Worm (Caenorhabditis elegans) whole organism, late embryonic: ENCODE measurements around the gene C02C6.14.

Source experiments
- F13H6.1 ChIP-seq: sonication (generic microtip); optimal IDR thresholded peaks from 2 replicates; lab custom pipeline; 2016; ENCODE audit warnings: missing genetic modification characterization, missing compliant biosample characterization
- Y22D7AL.16 ChIP-seq: sonication (generic microtip); optimal IDR thresholded peaks from 2 replicates; lab custom pipeline; 2016; ENCODE audit warnings: missing genetic modification characterization, missing compliant biosample characterization
- ceh-22 ChIP-seq: sonication (generic microtip); optimal IDR thresholded peaks from 2 replicates; lab custom pipeline; 2017; ENCODE audit warnings: missing biosample characterization, missing genetic modification characterization
- ceh-30 ChIP-seq: fragments of 150-350 bp; optimal IDR thresholded peaks from 2 replicates; lab custom pipeline; 2014; ENCODE audit warnings: missing biosample characterization, missing genetic modification characterization
- dmd-4 ChIP-seq: sonication (generic microtip); optimal IDR thresholded peaks from 2 replicates; lab custom pipeline; 2016; ENCODE audit warnings: borderline replicate concordance, missing genetic modification characterization, missing compliant biosample characterization
- lim-6 ChIP-seq: sonication (generic microtip); optimal IDR thresholded peaks from 2 replicates; lab custom pipeline; 2016; ENCODE audit warnings: missing genetic modification characterization, missing compliant biosample characterization
- mec-3 ChIP-seq: sonication (generic microtip); optimal IDR thresholded peaks from 2 replicates; lab custom pipeline; 2016; ENCODE audit warnings: borderline replicate concordance, missing genetic modification characterization, missing compliant biosample characterization
- nhr-232 ChIP-seq: sonication (generic microtip); optimal IDR thresholded peaks from 2 replicates; lab custom pipeline; 2016; ENCODE audit warnings: missing genetic modification characterization, missing compliant biosample characterization
- pat-9 ChIP-seq: fragments of 200-800 bp; sonication (Bioruptor generic); optimal IDR thresholded peaks from 2 replicates; lab custom pipeline; 2018; ENCODE audit warnings: mild to moderate bottlenecking, missing genetic modification characterization, moderate library complexity, missing compliant biosample characterization
- pqm-1 ChIP-seq: sonication (generic microtip); optimal IDR thresholded peaks from 2 replicates; lab custom pipeline; 2016; ENCODE audit warnings: missing genetic modification characterization, missing compliant biosample characterization
- rnt-1 ChIP-seq: sonication (generic microtip); optimal IDR thresholded peaks from 2 replicates; lab custom pipeline; 2016; ENCODE audit warnings: missing genetic modification characterization, missing compliant biosample characterization
- sox-4 ChIP-seq: sonication (generic microtip); optimal IDR thresholded peaks from 2 replicates; lab custom pipeline; 2017; ENCODE audit warnings: mild to moderate bottlenecking, missing genetic modification characterization, inconsistent platforms, missing compliant biosample characterization
- unc-3 ChIP-seq, 2 experiments: fragments of 200-800 bp in 1 of 2; sonication (Bioruptor generic) in 1 of 2; sonication (generic microtip) in 1 of 2; conservative IDR thresholded peaks in 1 of 2; optimal IDR thresholded peaks in 1 of 2; 2 replicates each; pipeline versions ENCODE4 v1.3.6 to Lab custom; 2016 to 2022; ENCODE audit warnings: missing compliant biosample characterization in 2 of 2, missing genetic modification characterization in 2 of 2, missing genetic modification reagents in 1 of 2
- zip-5 ChIP-seq: sonication (generic microtip); optimal IDR thresholded peaks from 2 replicates; lab custom pipeline; 2016; ENCODE audit warnings: missing genetic modification characterization, missing compliant biosample characterization

DNA sequence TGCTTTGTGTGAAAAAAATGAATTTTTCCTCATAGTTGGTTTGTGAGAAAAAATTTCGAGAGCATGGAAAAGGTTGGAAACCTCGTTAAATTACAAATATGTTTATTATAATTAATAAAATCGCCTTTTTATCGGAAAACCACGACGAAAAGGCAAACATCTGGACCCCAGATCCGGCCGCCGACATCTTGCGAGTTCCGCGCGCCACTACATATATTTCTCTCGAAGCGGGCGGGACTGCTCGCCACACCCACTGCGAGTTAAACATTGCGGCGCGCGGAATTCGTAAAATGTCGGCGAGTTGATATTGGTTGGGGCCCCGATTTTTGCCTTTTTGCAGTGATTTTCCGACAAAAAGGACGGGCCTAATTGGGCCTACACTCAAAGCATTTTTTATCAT, 22.0 kb downstream of the C02C6.14 start:
- no peak for TF ChIP-seq F13H6.1
- no peak for TF ChIP-seq Y22D7AL.16 (tag; lab: Kevin White, UChicago)
- no peak for TF ChIP-seq pat-9
- TF ChIP-seq sox-4 (tag; lab: Kevin White, UChicago) = no peak
- TF ChIP-seq lim-6 (tag; lab: Kevin White, UChicago) = no peak
- no peak for TF ChIP-seq pqm-1 (tag; lab: Kevin White, UChicago)
- no peak for TF ChIP-seq rnt-1 (tag; lab: Kevin White, UChicago)
- no peak for TF ChIP-seq zip-5 (tag; lab: Kevin White, UChicago)
- TF ChIP-seq ceh-22 (tag; lab: Kevin White, UChicago) = no peak
- TF ChIP-seq unc-3 (GFP tag; conservative IDR thresholded peaks at IDR 0.05; lab: Robert Waterston, UW) = no peak
- TF ChIP-seq unc-3 (tag; optimal IDR thresholded peaks at IDR 0.05; lab: Kevin White, UChicago) = no peak
- TF ChIP-seq nhr-232 (tag; lab: Kevin White, UChicago) = no peak
- TF ChIP-seq mec-3 (tag; lab: Kevin White, UChicago) = no peak
- no peak for TF ChIP-seq ceh-30 (tag; lab: Kevin White, UChicago)
- TF ChIP-seq dmd-4 (tag; lab: Kevin White, UChicago) = no peak
